Fruit fly (Drosophila melanogaster): ENCODE results near the gene CG7778.
A peak's percentile ranks its signal among the peaks of the same experiment; 100 is the strongest.

The CG7778 gene

DNA sequence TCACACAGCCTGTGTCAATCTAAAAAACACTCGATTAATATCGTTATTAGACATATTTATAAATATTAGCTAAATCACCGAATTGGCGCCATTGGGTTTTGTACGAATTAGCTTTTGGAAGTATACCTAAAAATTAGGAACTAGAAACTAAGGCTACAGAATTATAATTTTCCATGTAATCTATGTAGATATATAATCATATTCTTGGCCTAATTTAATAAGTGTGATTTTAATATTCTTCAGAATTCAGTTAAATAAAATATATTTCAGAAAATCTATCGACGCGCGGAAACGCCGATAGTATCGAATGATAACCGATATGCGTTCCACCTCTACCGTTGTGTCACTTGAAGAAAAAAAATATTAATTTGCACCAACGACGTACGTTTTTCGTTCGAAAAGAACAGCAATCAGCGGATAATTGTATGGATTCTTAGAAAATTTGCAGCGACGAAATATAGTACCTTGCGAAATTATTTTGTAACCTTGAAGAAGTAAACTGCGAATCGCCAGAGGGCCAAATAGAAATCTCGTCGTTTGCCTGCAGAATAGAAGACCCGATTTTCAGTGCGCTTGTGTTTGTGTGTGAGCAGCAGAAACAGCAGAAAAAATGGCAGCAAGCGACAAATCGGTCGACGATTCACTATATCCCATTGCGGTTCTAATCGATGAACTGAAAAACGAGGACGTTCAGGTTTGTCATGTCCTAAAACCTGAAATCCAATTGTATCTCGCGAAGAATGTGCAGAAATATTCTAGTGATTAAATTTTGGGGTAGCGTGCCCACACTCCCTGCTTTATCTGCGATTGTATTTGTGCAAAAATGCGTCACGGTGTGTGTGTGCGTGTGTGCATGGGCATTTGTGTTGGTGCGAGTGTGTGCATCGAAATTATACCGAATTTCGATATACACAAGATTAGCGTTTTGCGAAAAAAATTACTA, 19.6 kb downstream of the CG7778 start, which contains the start of gene Pp2A-29B (continued):
- TF ChIP-seq CG14441 (GFP tag; IDR thresholded peaks at IDR 0.05) (no peak; the same call in 1 of the 2 replicates), eve (GFP tag; optimal IDR thresholded peaks at IDR 0.05) (no peak), zfh1 (GFP tag; IDR thresholded peaks at IDR 0.05) (no peak), Elba2 (GFP tag; optimal IDR thresholded peaks at IDR 0.05) (no peak), bcd (GFP tag; optimal IDR thresholded peaks at IDR 0.05) (peak; percentile 20), Sry-δ (GFP tag; optimal IDR thresholded peaks at IDR 0.05) (peak; percentile 92), Awh (GFP tag; IDR thresholded peaks at IDR 0.05) (no peak), abd-A (tag; optimal IDR thresholded peaks at IDR 0.05) (peak; percentile 89), vvl (GFP tag; IDR thresholded peaks at IDR 0.05) (0 out of 2 replicates have a peak, but pooled peaks have one; percentile 11), gfzf (GFP tag; optimal IDR thresholded peaks at IDR 0.05) (peak; percentile 52), CG43689 (GFP tag; IDR thresholded peaks at IDR 0.05) (no peak), CG1647 (GFP tag; optimal IDR thresholded peaks at IDR 0.05) (no peak), MTF-1 (GFP tag; optimal IDR thresholded peaks at IDR 0.05; ENCODE audit: borderline replicate concordance) (no peak), CG12659 (GFP tag; optimal IDR thresholded peaks at IDR 0.05) (peak; percentile 69), CG3407 (GFP tag; optimal IDR thresholded peaks at IDR 0.05) (no peak), dmrt99B (tag; optimal IDR thresholded peaks at IDR 0.05) (no peak), gcm (GFP tag; optimal IDR thresholded peaks at IDR 0.05) (no peak), Dek (tag; optimal IDR thresholded peaks at IDR 0.05) (peak; percentile 12), CG8089 (GFP tag; optimal IDR thresholded peaks at IDR 0.05) (no peak), CG6689 (GFP tag; IDR thresholded peaks at IDR 0.05) (no peak), CG18262 (tag; optimal IDR thresholded peaks at IDR 0.05) (peak; percentile 45), Gug (GFP tag; IDR thresholded peaks at IDR 0.05) (peak; percentile 8; the same call in 1 of the 4 replicates), wdn (GFP tag; IDR thresholded peaks at IDR 0.05) (no peak), scrt (GFP tag; optimal IDR thresholded peaks at IDR 0.05) (peak; percentile 22), Adf1 (GFP tag; IDR thresholded peaks at IDR 0.05) (no peak), gsb (GFP tag; IDR thresholded peaks at IDR 0.05) (no peak), MBD-R2 (GFP tag; IDR thresholded peaks at IDR 0.05) (0 out of 2 replicates have a peak, but pooled peaks have one; percentile 7), CG2129 (GFP tag; IDR thresholded peaks at IDR 0.05; ENCODE audit: partially characterized antibody) (peak; percentile 99), CG2202 (tag; optimal IDR thresholded peaks at IDR 0.05) (no peak), PHDP (tag; optimal IDR thresholded peaks at IDR 0.05) (no peak), CG6813 (GFP tag; optimal IDR thresholded peaks at IDR 0.05) (no peak), CG14050 (GFP tag; IDR thresholded peaks at IDR 0.05) (no peak), CG16863 (GFP tag; optimal IDR thresholded peaks at IDR 0.05) (no peak), shn (GFP tag; optimal IDR thresholded peaks at IDR 0.05) (no peak), pan (optimal IDR thresholded peaks at IDR 0.05) (no peak), pan (GFP tag; optimal IDR thresholded peaks at IDR 0.05 in 1 of 2, IDR thresholded peaks at IDR 0.05 in 1 of 2) (no peak), trh (GFP tag; optimal IDR thresholded peaks at IDR 0.05) (no peak), bowl (GFP tag; IDR thresholded peaks at IDR 0.05) (no peak), schlank (tag; optimal IDR thresholded peaks at IDR 0.05) (no peak), ci (GFP tag; IDR thresholded peaks at IDR 0.05) (no peak), Atf-2 (GFP tag; optimal IDR thresholded peaks at IDR 0.05) (no peak), CG8944 (GFP tag; optimal IDR thresholded peaks at IDR 0.05) (no peak), CG13894 (tag; optimal IDR thresholded peaks at IDR 0.05) (no peak), fd96Cb (tag; optimal IDR thresholded peaks at IDR 0.05) (no peak), ase (GFP tag; IDR thresholded peaks at IDR 0.05) (no peak), CG2120 (GFP tag; optimal IDR thresholded peaks at IDR 0.05) (peak; percentile 19), CG4424 (GFP tag; optimal IDR thresholded peaks at IDR 0.05) (peak; percentile 38), Max (GFP tag; optimal IDR thresholded peaks at IDR 0.05) (peak; percentile 23), dimm (GFP tag; IDR thresholded peaks at IDR 0.05) (no peak), lbe (GFP tag; optimal IDR thresholded peaks at IDR 0.05) (peak; percentile 41)

Measured in whole organism, embryonic.